Fruit fly (Drosophila melanogaster): ENCODE data around the gene Myb.

Gene Myb

DNA sequence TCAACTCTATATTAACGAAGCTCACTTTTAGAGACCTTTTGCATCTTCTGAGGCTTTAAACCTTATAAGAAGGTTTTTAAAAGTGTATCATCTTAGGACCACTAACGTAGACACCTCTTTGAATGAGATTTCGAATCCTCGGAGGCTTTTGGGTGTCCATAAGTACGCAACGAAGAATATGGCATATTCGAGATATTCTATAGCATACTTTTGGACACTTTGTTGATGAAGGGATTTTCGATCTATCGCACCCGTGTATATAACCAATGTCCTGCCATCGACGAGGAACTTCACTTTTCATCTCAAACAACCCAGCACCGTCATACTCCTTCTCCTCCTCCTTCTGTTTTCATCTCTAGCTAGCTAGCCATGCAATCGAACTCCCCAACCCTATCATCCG lies 35.3 kb downstream of the Myb start:
- TF ChIP-seq Gug (GFP tag; IDR thresholded peaks at IDR 0.05): no peak
- no peak for TF ChIP-seq Jarid2 (GFP tag; optimal IDR thresholded peaks at IDR 0.05)
- TF ChIP-seq CG11696 (GFP tag; IDR thresholded peaks at IDR 0.05): no peak
- TF ChIP-seq CG18476 (GFP tag; optimal IDR thresholded peaks at IDR 0.05): no peak
- no peak for TF ChIP-seq odd (GFP tag; optimal IDR thresholded peaks at IDR 0.05)
- TF ChIP-seq schlank (tag; optimal IDR thresholded peaks at IDR 0.05): no peak
- no peak for TF ChIP-seq pho (GFP tag; optimal IDR thresholded peaks at IDR 0.05)
- no peak for TF ChIP-seq insv (GFP tag; optimal IDR thresholded peaks at IDR 0.05)
- no peak for TF ChIP-seq Lhr (GFP tag; optimal IDR thresholded peaks at IDR 0.05)
- no peak for TF ChIP-seq CG7928 (GFP tag; optimal IDR thresholded peaks at IDR 0.05)
- no peak for TF ChIP-seq CG1792 (GFP tag; optimal IDR thresholded peaks at IDR 0.05)
- TF ChIP-seq ken (GFP tag; IDR thresholded peaks at IDR 0.05): no peak
- TF ChIP-seq CG17612 (GFP tag; IDR thresholded peaks at IDR 0.05): peak; percentile 90
- no peak for TF ChIP-seq CG16815 (GFP tag; optimal IDR thresholded peaks at IDR 0.05)
- no peak for TF ChIP-seq Hsf (GFP tag; optimal IDR thresholded peaks at IDR 0.05)
- peak; percentile 53 for TF ChIP-seq CG8290 (GFP tag; optimal IDR thresholded peaks at IDR 0.05)
- TF ChIP-seq CG8290 (tag; optimal IDR thresholded peaks at IDR 0.05): peak in 1 of 2 experiments; percentile 85

DNA sequence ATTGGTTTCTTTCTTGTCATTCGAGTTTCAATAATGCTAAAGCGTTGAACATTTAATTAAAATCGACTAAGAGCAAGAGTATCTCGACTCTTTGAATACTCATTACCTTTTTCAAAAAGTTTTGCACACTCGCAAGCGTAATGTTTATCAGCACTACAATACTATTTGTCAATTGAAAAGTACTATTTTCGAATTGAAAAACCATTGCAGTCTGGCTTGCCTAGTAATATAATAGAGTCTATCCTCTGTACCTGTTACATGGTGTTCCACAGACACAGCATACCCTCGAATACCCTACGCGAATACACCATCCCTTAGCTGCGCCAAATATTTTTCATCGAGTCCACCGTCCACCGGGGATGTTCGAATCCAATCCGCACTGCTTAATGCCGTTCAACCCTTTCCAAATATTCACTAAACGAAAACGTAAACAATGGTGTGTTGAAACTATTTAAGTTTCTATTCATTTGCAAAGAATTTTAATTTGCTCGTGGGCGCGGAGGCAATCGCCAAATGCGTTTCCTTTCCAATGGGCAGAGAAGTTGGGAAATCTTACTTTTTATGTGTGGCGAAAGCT lies 38.9 kb downstream of the Myb start:
- TF ChIP-seq H2.0 (GFP tag; IDR thresholded peaks at IDR 0.05) (peak; percentile 16; the same call in 1 of the 2 replicates), Awh (GFP tag; IDR thresholded peaks at IDR 0.05) (no peak), Fer1 (GFP tag; optimal IDR thresholded peaks at IDR 0.05) (peak; percentile 25), CG11695 (GFP tag; IDR thresholded peaks at IDR 0.05) (0 out of 3 replicates have a peak, but pooled peaks have one; percentile 14), so (GFP tag; IDR thresholded peaks at IDR 0.05) (0 out of 3 replicates have a peak, but pooled peaks have one; percentile 7), HLH54F (GFP tag; optimal IDR thresholded peaks at IDR 0.05) (peak; percentile 1), Atf3 (GFP tag; optimal IDR thresholded peaks at IDR 0.05) (no peak), Med (GFP tag) (peak; percentile 82), CG15696 (tag; optimal IDR thresholded peaks at IDR 0.05) (peak; percentile 24), nmo (GFP tag; optimal IDR thresholded peaks at IDR 0.05) (peak; percentile 46), run (tag; optimal IDR thresholded peaks at IDR 0.05) (no peak), Chrac-16 (GFP tag; optimal IDR thresholded peaks at IDR 0.05) (peak; percentile 26), chn (GFP tag; optimal IDR thresholded peaks at IDR 0.05) (peak; percentile 25), Oaz (GFP tag; IDR thresholded peaks at IDR 0.05) (0 out of 2 replicates have a peak, but pooled peaks have one; percentile 10), Dbx (GFP tag; IDR thresholded peaks at IDR 0.05) (0 out of 3 replicates have a peak, but pooled peaks have one; percentile 19), CG30431 (GFP tag; optimal IDR thresholded peaks at IDR 0.05) (no peak), CG16815 (GFP tag; optimal IDR thresholded peaks at IDR 0.05) (peak; percentile 1), ind (GFP tag; optimal IDR thresholded peaks at IDR 0.05) (peak; percentile 29), Kr (GFP tag; optimal IDR thresholded peaks at IDR 0.05) (peak; percentile 70), CG14710 (tag; optimal IDR thresholded peaks at IDR 0.05) (peak; percentile 38), D19A (tag; optimal IDR thresholded peaks at IDR 0.05) (peak; percentile 39), CG7839 (tag; optimal IDR thresholded peaks at IDR 0.05) (no peak), pnt (GFP tag; optimal IDR thresholded peaks at IDR 0.05) (peak; percentile 10), tgo (GFP tag; IDR thresholded peaks at IDR 0.05) (no peak), ro (GFP tag; IDR thresholded peaks at IDR 0.05) (no peak), CG17829 (tag; optimal IDR thresholded peaks at IDR 0.05) (peak; percentile 8), CG33213 (GFP tag; optimal IDR thresholded peaks at IDR 0.05) (no peak), CG7786 (GFP tag; optimal IDR thresholded peaks at IDR 0.05) (peak; percentile 11), CG6791 (GFP tag; IDR thresholded peaks at IDR 0.05; ENCODE audit: partially characterized antibody) (no peak), CG31388 (GFP tag; optimal IDR thresholded peaks at IDR 0.05) (no peak), Ssrp (tag; optimal IDR thresholded peaks at IDR 0.05) (peak; percentile 1), lola (GFP tag; optimal IDR thresholded peaks at IDR 0.05) (peak in 1 of 3 experiments; percentile 43), pros (GFP tag; optimal IDR thresholded peaks at IDR 0.05) (peak; percentile 41), tio (GFP tag; optimal IDR thresholded peaks at IDR 0.05) (no peak), stc (GFP tag; IDR thresholded peaks at IDR 0.05) (peak; percentile 53; the same call in 1 of the 2 replicates)
